Fruit fly (Drosophila melanogaster): ENCODE measurements around the gene spen.

spen gene

dm6 chr2L:224599-225385, 66.0 kb downstream of the spen start (continued):
- TF ChIP-seq CG3065 (GFP tag; optimal IDR thresholded peaks at IDR 0.05) (no peak), fru (optimal IDR thresholded peaks at IDR 0.05) (no peak), Gug (GFP tag; IDR thresholded peaks at IDR 0.05) (peak; percentile 82), Chrac-16 (GFP tag; optimal IDR thresholded peaks at IDR 0.05) (peak; percentile 67), ab (GFP tag; optimal IDR thresholded peaks at IDR 0.05) (no peak), phol (tag; optimal IDR thresholded peaks at IDR 0.05) (no peak), vnd (GFP tag; IDR thresholded peaks at IDR 0.05; ENCODE audit: partially characterized antibody) (no peak), Bteb2 (GFP tag; optimal IDR thresholded peaks at IDR 0.05) (peak; percentile 19), pnt (GFP tag; optimal IDR thresholded peaks at IDR 0.05) (peak; percentile 41), maf-S (GFP tag; optimal IDR thresholded peaks at IDR 0.05) (no peak), CG17829 (tag; optimal IDR thresholded peaks at IDR 0.05) (peak; percentile 23), HLH54F (GFP tag; optimal IDR thresholded peaks at IDR 0.05) (peak; percentile 72), Dfd (GFP tag; optimal IDR thresholded peaks at IDR 0.05) (no peak), insv (GFP tag; optimal IDR thresholded peaks at IDR 0.05) (no peak), CG4707 (GFP tag; optimal IDR thresholded peaks at IDR 0.05) (peak; percentile 71), lov (optimal IDR thresholded peaks at IDR 0.05) (no peak), lov (GFP tag; IDR thresholded peaks at IDR 0.05) (no peak), CG4328 (GFP tag; optimal IDR thresholded peaks at IDR 0.05) (no peak), CG30431 (GFP tag; optimal IDR thresholded peaks at IDR 0.05) (peak; percentile 48), CG18262 (tag; optimal IDR thresholded peaks at IDR 0.05) (peak; percentile 64), CG14965 (GFP tag; optimal IDR thresholded peaks at IDR 0.05; ENCODE audit: borderline replicate concordance) (no peak), CG2889 (GFP tag; IDR thresholded peaks at IDR 0.05) (0 out of 3 replicates have a peak, but pooled peaks have one; percentile 13), Hr78 (GFP tag; optimal IDR thresholded peaks at IDR 0.05) (no peak), CG6765 (GFP tag; optimal IDR thresholded peaks at IDR 0.05) (peak; percentile 65), p53 (GFP tag; optimal IDR thresholded peaks at IDR 0.05) (no peak), CG8478 (optimal IDR thresholded peaks at IDR 0.05) (no peak), luna (GFP tag; optimal IDR thresholded peaks at IDR 0.05) (no peak), zfh2 (GFP tag; optimal IDR thresholded peaks at IDR 0.05) (peak; percentile 8), Dip3 (GFP tag; optimal IDR thresholded peaks at IDR 0.05) (peak; percentile 59), CG10462 (GFP tag; optimal IDR thresholded peaks at IDR 0.05) (peak; percentile 22), CG43689 (GFP tag; IDR thresholded peaks at IDR 0.05) (0 out of 2 replicates have a peak, but pooled peaks have one; percentile 7), Hmr (GFP tag; optimal IDR thresholded peaks at IDR 0.05) (peak; percentile 71), fd96Cb (tag; optimal IDR thresholded peaks at IDR 0.05) (peak; percentile 44), CG17568 (GFP tag; optimal IDR thresholded peaks at IDR 0.05) (peak; percentile 54), CG12104 (GFP tag; optimal IDR thresholded peaks at IDR 0.05) (peak; percentile 8), Drgx (GFP tag; IDR thresholded peaks at IDR 0.05) (peak; percentile 67), ind (GFP tag; optimal IDR thresholded peaks at IDR 0.05) (peak; percentile 69), dimm (GFP tag; IDR thresholded peaks at IDR 0.05) (no peak), tio (GFP tag; optimal IDR thresholded peaks at IDR 0.05) (peak; percentile 38), fd102C (GFP tag; optimal IDR thresholded peaks at IDR 0.05) (no peak), CG10366 (GFP tag; IDR thresholded peaks at IDR 0.05) (peak; percentile 75), CG12942 (GFP tag; optimal IDR thresholded peaks at IDR 0.05) (peak; percentile 25), unc-4 (GFP tag; IDR thresholded peaks at IDR 0.05; ENCODE audit: partially characterized antibody) (no peak), hb (GFP tag; IDR thresholded peaks at IDR 0.05; ENCODE audit: partially characterized antibody) (no peak), br (optimal IDR thresholded peaks at IDR 0.05) (no peak), schlank (tag; optimal IDR thresholded peaks at IDR 0.05) (peak; percentile 25), C15 (GFP tag; IDR thresholded peaks at IDR 0.05) (no peak), chm (GFP tag; IDR thresholded peaks at IDR 0.05) (no peak; the same call in 1 of the 2 replicates), D (optimal IDR thresholded peaks at IDR 0.05) (no peak), D (GFP tag; optimal IDR thresholded peaks at IDR 0.05) (peak; percentile 59), MESR4 (GFP tag; optimal IDR thresholded peaks at IDR 0.05) (no peak)
